Worm (Caenorhabditis elegans): Measurements from ENCODE around the gene imp-3.

Gene imp-3

DNA sequence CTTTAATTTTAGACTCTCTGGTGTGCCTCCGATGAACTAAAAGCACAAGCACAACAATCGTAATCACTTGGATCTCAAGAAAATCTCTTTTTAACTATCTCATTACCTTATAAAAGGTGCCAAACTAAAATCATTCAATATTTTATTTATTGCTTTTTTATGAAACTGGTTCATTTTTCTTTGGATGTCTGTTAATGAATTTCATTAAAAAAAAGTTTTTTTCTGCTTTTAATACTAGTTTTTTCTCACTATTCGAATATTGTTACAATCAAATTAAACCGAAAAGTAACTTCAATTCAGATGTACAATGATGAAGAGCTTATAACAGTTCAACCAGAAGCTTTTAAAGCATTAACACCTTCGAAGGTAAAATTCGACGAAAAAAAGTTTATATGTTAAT lies 13.7 kb downstream of the imp-3 start, which contains the start of gene swd-2.1:
Gene swd-2.1, plus strand, starts transcription at position 301 of the 400 bp plus-strand sequence.
- TF ChIP-seq unc-39 (tag; optimal IDR thresholded peaks at IDR 0.05) (no peak), M03D4.4 (tag; optimal IDR thresholded peaks at IDR 0.05) (no peak), sptf-1 (tag; optimal IDR thresholded peaks at IDR 0.05) (no peak)

DNA sequence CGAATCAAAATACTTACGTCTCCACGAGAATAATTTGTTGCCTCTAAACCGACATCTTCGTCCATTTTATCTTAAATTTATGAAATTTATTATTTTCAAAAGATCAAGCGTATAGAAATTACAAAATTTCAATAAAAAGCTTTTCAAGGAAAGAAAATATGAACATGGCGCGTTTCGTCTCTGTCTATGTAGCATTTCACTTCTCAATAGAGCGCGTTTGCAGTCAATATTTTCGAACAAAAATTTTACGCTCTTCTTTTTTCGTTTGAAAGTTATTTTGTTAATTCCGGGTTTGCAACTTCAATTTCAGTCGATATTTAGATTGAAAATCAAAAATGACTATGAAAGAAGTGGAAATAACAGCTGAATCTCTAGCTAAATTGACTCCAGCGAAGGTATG lies 15.2 kb downstream of the imp-3 start, which contains the start of the genes hcf-1 and swd-2.2:
Gene hcf-1, minus strand, starts transcription at position 70 of the 400 bp plus-strand sequence.
Gene swd-2.2, plus strand, starts transcription at position 206 of the 400 bp plus-strand sequence.
- no peak for TF ChIP-seq zip-8 (tag; optimal IDR thresholded peaks at IDR 0.05)
- TF ChIP-seq nhr-237 (tag; optimal IDR thresholded peaks at IDR 0.05): peak; percentile 26
- peak; percentile 40 for TF ChIP-seq mep-1 (tag; optimal IDR thresholded peaks at IDR 0.05)
- no peak for TF ChIP-seq tbx-8 (GFP tag; optimal IDR thresholded peaks at IDR 0.05)
- no peak for TF ChIP-seq ceh-83 (GFP tag; optimal IDR thresholded peaks at IDR 0.05)
- TF ChIP-seq M03D4.4 (tag; optimal IDR thresholded peaks at IDR 0.05): no peak
- TF ChIP-seq lsy-2 (tag; optimal IDR thresholded peaks at IDR 0.05): no peak
- peak; percentile 21 for TF ChIP-seq pha-4 (tag; optimal IDR thresholded peaks at IDR 0.05)
- no peak for TF ChIP-seq nhr-2 (tag; optimal IDR thresholded peaks at IDR 0.05)

DNA sequence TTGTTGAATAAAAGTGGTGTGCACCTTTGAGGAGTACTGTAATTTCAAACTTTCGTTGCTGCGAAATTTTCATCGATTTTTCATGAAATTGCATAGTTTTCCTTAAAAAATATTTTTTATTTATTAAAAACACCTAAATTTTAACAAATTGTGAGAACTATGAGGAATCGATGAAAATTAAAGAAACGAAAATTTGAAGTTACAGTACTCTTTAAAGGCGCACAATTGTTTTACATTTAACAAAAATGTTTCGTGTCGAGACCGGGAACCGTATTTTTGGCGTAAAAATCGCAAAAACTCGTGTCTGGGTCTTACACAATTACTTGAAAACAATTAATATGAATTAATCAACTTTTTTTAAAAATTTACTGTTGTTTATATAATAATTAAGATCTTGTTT lies 19.3 kb downstream of the imp-3 start, which contains the start of gene rdl-1:
Gene rdl-1, minus strand, starts transcription at position 101 of the 400 bp plus-strand sequence.
- TF ChIP-seq ztf-11 (tag; optimal IDR thresholded peaks at IDR 0.05): no peak
- TF ChIP-seq mab-5 (tag; optimal IDR thresholded peaks at IDR 0.05): no peak
- TF ChIP-seq blmp-1 (tag; optimal IDR thresholded peaks at IDR 0.05): no peak
- no peak for TF ChIP-seq sptf-1 (tag; optimal IDR thresholded peaks at IDR 0.05)
- no peak for TF ChIP-seq drap-1 (GFP tag; optimal IDR thresholded peaks at IDR 0.05)

DNA sequence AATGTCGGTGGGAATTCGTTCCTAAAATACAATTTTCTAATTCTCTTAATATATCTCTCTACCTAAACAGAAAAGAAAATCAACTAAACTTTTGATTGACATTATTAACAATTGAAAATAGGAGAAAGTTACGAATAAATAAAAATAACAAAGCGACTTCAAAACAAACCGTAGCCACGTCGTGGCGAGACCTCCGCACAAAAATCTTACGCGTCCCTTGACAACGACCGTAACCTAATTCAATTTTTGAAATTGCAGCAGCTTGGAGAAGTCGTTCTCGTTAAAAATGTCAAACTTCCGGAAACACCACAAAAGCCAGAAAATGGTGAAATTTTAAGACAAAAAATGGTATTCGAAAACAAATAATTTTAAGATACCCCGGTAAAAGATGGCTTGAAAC lies 25.1 kb downstream of the imp-3 start:
- no peak for TF ChIP-seq ceh-43 (GFP tag; optimal IDR thresholded peaks at IDR 0.05)
- no peak for TF ChIP-seq nhr-76 (tag; optimal IDR thresholded peaks at IDR 0.05)
- no peak for TF ChIP-seq M03D4.4 (tag; optimal IDR thresholded peaks at IDR 0.05)
- TF ChIP-seq lin-13 (tag; optimal IDR thresholded peaks at IDR 0.05): no peak
- no peak for TF ChIP-seq flh-1 (GFP tag; optimal IDR thresholded peaks at IDR 0.05)
- TF ChIP-seq nhr-12 (tag; optimal IDR thresholded peaks at IDR 0.05): no peak
- TF ChIP-seq nhr-28 (tag; optimal IDR thresholded peaks at IDR 0.05): no peak
- no peak for TF ChIP-seq nhr-237 (tag; optimal IDR thresholded peaks at IDR 0.05)
- no peak for TF ChIP-seq drap-1 (GFP tag; optimal IDR thresholded peaks at IDR 0.05)
- no peak for TF ChIP-seq ceh-83 (GFP tag; optimal IDR thresholded peaks at IDR 0.05)
- no peak for TF ChIP-seq pha-4 (tag; optimal IDR thresholded peaks at IDR 0.05)
- TF ChIP-seq zip-8 (tag; optimal IDR thresholded peaks at IDR 0.05): no peak
- TF ChIP-seq snpc-4 (tag; optimal IDR thresholded peaks at IDR 0.05): no peak
- TF ChIP-seq lsy-2 (tag; optimal IDR thresholded peaks at IDR 0.05): no peak
- no peak for TF ChIP-seq sptf-1 (tag; optimal IDR thresholded peaks at IDR 0.05)
- no peak for TF ChIP-seq nhr-2 (tag; optimal IDR thresholded peaks at IDR 0.05)
- TF ChIP-seq blmp-1 (tag; optimal IDR thresholded peaks at IDR 0.05): no peak
- TF ChIP-seq ztf-11 (tag; optimal IDR thresholded peaks at IDR 0.05): no peak
- TF ChIP-seq bed-3 (GFP tag; optimal IDR thresholded peaks at IDR 0.05): no peak

DNA sequence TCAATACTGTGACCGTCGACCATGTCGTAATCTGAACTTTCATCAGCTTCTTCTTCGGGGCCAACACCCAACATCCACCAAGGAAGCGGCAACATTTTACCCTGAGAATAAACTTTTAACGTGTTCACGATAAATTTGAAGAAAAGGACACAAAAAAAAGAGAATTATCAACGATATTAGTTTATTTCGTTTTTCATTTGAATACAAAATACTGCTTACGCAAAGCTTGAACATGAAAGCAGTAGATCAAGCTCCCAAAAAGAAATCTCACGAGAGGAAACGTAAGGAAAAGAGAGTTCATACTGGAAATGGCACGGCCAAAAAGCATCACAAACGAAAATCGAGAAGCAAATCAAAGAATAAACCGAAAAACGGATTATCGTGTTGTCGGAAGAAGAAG lies 25.7 kb downstream of the imp-3 start, which contains the start of the genes C46A5.6 and C46A5.1:
Gene C46A5.6, minus strand, starts transcription at position 101 of the 400 bp plus-strand sequence.
Gene C46A5.1, plus strand, starts transcription at position 184 of the 400 bp plus-strand sequence.
- no peak for TF ChIP-seq elt-1 (tag; optimal IDR thresholded peaks at IDR 0.05; ENCODE audit: borderline replicate concordance, insufficient read depth)
- TF ChIP-seq ceh-83 (GFP tag; optimal IDR thresholded peaks at IDR 0.05): no peak
- no peak for TF ChIP-seq blmp-1 (tag; optimal IDR thresholded peaks at IDR 0.05)
- no peak for TF ChIP-seq nhr-76 (tag; optimal IDR thresholded peaks at IDR 0.05)
- no peak for TF ChIP-seq unc-120 (tag; optimal IDR thresholded peaks at IDR 0.05; ENCODE audit: poor library complexity, severe bottlenecking)
- TF ChIP-seq zip-8 (tag; optimal IDR thresholded peaks at IDR 0.05): no peak
- TF ChIP-seq cnd-1 (tag; optimal IDR thresholded peaks at IDR 0.05): no peak
- TF ChIP-seq sptf-1 (tag; optimal IDR thresholded peaks at IDR 0.05): no peak
- TF ChIP-seq ceh-43 (GFP tag; optimal IDR thresholded peaks at IDR 0.05): no peak
- no peak for TF ChIP-seq nhr-237 (tag; optimal IDR thresholded peaks at IDR 0.05)
- no peak for TF ChIP-seq pha-4 (tag; optimal IDR thresholded peaks at IDR 0.05)
- TF ChIP-seq ham-2 (GFP tag; optimal IDR thresholded peaks at IDR 0.05): no peak

DNA sequence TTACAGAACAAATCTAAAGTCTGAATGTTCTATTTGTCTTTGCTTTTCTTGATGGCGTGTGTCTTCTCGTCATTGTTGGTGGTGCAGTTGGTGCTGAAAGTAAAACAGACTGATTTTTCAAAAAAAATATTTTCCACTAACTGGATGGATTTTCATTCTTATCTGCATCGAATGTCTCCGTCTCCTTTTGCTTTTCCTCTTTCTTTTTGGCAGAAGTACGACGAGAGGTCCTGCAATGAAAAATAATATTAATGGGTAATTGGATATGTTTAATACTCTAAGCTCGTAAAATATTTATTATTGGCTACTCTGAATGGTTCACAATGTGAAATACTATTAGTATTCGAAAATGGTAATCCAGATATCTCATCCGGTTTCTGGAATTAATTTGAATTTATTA lies 29.3 kb downstream of the imp-3 start, which contains the start of gene del-7:
Gene del-7, plus strand, starts transcription at position 301 of the 400 bp plus-strand sequence.
- TF ChIP-seq sem-2 (GFP tag; optimal IDR thresholded peaks at IDR 0.05): no peak
- no peak for TF ChIP-seq nhr-76 (tag; optimal IDR thresholded peaks at IDR 0.05)
- TF ChIP-seq ceh-39 (tag; optimal IDR thresholded peaks at IDR 0.05): no peak
- TF ChIP-seq lsy-2 (tag; optimal IDR thresholded peaks at IDR 0.05): no peak
- TF ChIP-seq ceh-43 (GFP tag; optimal IDR thresholded peaks at IDR 0.05): no peak
- no peak for TF ChIP-seq unc-39 (tag; optimal IDR thresholded peaks at IDR 0.05)
- no peak for TF ChIP-seq nhr-28 (tag; optimal IDR thresholded peaks at IDR 0.05)
- TF ChIP-seq drap-1 (GFP tag; optimal IDR thresholded peaks at IDR 0.05): no peak
- no peak for TF ChIP-seq M03D4.4 (tag; optimal IDR thresholded peaks at IDR 0.05)
- no peak for TF ChIP-seq bed-3 (GFP tag; optimal IDR thresholded peaks at IDR 0.05)
- TF ChIP-seq ztf-11 (tag; optimal IDR thresholded peaks at IDR 0.05): no peak
- TF ChIP-seq ces-1 (GFP tag; optimal IDR thresholded peaks at IDR 0.05): no peak
- TF ChIP-seq tbx-8 (GFP tag; optimal IDR thresholded peaks at IDR 0.05): no peak
- TF ChIP-seq flh-1 (GFP tag; optimal IDR thresholded peaks at IDR 0.05): no peak
- no peak for TF ChIP-seq mls-2 (tag; optimal IDR thresholded peaks at IDR 0.05)
- no peak for TF ChIP-seq lin-13 (tag; optimal IDR thresholded peaks at IDR 0.05)

All from whole organism, mixed stage, embryonic.